Worm (Caenorhabditis elegans): ENCODE data around the gene nhr-25.

nhr-25 gene

ce11 chrX:12979747-12980146, 28.5 kb upstream of the nhr-25 start (continued):
- TF ChIP-seq lin-39 (tag; optimal IDR thresholded peaks at IDR 0.05) (no peak), lim-7 (GFP tag; IDR thresholded peaks at IDR 0.05) (no peak), tag-97 (GFP tag; IDR thresholded peaks at IDR 0.05) (no peak), T20F7.1 (GFP tag; optimal IDR thresholded peaks at IDR 0.05) (no peak), hlh-11 (tag; optimal IDR thresholded peaks at IDR 0.05) (peak; percentile 18)

DNA sequence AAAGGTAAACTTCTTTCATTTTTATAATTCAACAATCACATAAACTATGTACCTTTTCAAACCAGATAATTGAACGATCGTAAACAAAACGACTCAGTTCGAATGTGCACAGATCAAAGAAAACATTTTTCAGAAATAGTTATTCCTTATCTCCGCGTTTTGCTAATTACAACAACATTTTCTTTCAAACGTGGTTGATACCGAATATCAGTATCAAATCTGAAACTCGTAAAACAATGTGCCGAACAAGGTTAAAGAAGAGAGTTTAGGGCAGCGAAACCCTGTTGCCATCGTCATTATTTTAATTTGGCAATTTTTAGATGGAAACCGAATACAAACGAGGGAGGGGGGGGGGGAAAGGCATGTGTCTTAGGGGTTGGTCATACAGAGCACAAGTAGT, 26.9 kb upstream of the nhr-25 start, which contains the start of gene scav-4:
scav-4 (plus strand) TSS at position 383 of the 400 bp plus-strand sequence.
- no peak for TF ChIP-seq Y5F2A.4 (GFP tag; optimal IDR thresholded peaks at IDR 0.05)
- TF ChIP-seq arid-1 (GFP tag; conservative IDR thresholded peaks at IDR 0.05), result no peak
- no peak for TF ChIP-seq mdt-29 (GFP tag; IDR thresholded peaks at IDR 0.05)
- TF ChIP-seq daf-12 (tag; optimal IDR thresholded peaks at IDR 0.05), result no peak
- no peak for TF ChIP-seq lin-29 (GFP tag; IDR thresholded peaks at IDR 0.05)
- TF ChIP-seq attf-4 (tag; optimal IDR thresholded peaks at IDR 0.05), result no peak
- TF ChIP-seq hlh-11 (tag; optimal IDR thresholded peaks at IDR 0.05), result peak; percentile 49
- TF ChIP-seq ces-1 (GFP tag; optimal IDR thresholded peaks at IDR 0.05), result no peak
- TF ChIP-seq aly-2 (tag; optimal IDR thresholded peaks at IDR 0.05), result no peak
- TF ChIP-seq T20F7.1 (GFP tag; optimal IDR thresholded peaks at IDR 0.05), result no peak
- no peak for TF ChIP-seq nhr-42 (GFP tag; IDR thresholded peaks at IDR 0.05)
- peak; percentile 53; the same call in 1 of the 2 replicates for TF ChIP-seq php-3 (GFP tag; IDR thresholded peaks at IDR 0.05)
- TF ChIP-seq ztf-7 (tag; optimal IDR thresholded peaks at IDR 0.05), result no peak
- no peak for TF ChIP-seq nhr-41 (GFP tag; IDR thresholded peaks at IDR 0.05)
- no peak for TF ChIP-seq vab-7 (GFP tag; IDR thresholded peaks at IDR 0.05)
- TF ChIP-seq dmd-6 (GFP tag; IDR thresholded peaks at IDR 0.05), result peak; percentile 46
- TF ChIP-seq dve-1 (tag; optimal IDR thresholded peaks at IDR 0.05; ENCODE audit: insufficient read depth), result peak; percentile 6
- TF ChIP-seq lir-3 (tag; optimal IDR thresholded peaks at IDR 0.05), result no peak
- TF ChIP-seq fos-1 (tag; optimal IDR thresholded peaks at IDR 0.05), result no peak
- TF ChIP-seq hlh-30 (tag; optimal IDR thresholded peaks at IDR 0.05; ENCODE audit: insufficient read depth), result no peak
- TF ChIP-seq nhr-102 (tag; optimal IDR thresholded peaks at IDR 0.05), result no peak
- no peak for TF ChIP-seq ceh-62 (tag; optimal IDR thresholded peaks at IDR 0.05)
- TF ChIP-seq lsy-2 (tag; optimal IDR thresholded peaks at IDR 0.05), result no peak
- no peak for TF ChIP-seq R02D3.7 (tag; optimal IDR thresholded peaks at IDR 0.05)
- no peak for TF ChIP-seq ztf-11 (tag; optimal IDR thresholded peaks at IDR 0.05)
- no peak for TF ChIP-seq F49E8.2 (tag; optimal IDR thresholded peaks at IDR 0.05; ENCODE audit: borderline replicate concordance)
- no peak for TF ChIP-seq snpc-1.2 (GFP tag; IDR thresholded peaks at IDR 0.05)
- no peak for TF ChIP-seq zag-1 (tag; optimal IDR thresholded peaks at IDR 0.05)
- no peak for TF ChIP-seq F44E2.7 (GFP tag; IDR thresholded peaks at IDR 0.05)
- TF ChIP-seq skn-1 (tag; optimal IDR thresholded peaks at IDR 0.05), result no peak
- peak; percentile 34 for TF ChIP-seq mxl-3 (GFP tag; optimal IDR thresholded peaks at IDR 0.05)
- no peak for TF ChIP-seq tag-97 (GFP tag; IDR thresholded peaks at IDR 0.05)
- TF ChIP-seq dmd-8 (GFP tag; IDR thresholded peaks at IDR 0.05), result no peak
- peak; percentile 31 for TF ChIP-seq pqm-1 (tag; optimal IDR thresholded peaks at IDR 0.05)
- TF ChIP-seq set-16 (GFP tag; IDR thresholded peaks at IDR 0.05), result no peak
- TF ChIP-seq nhr-25 (tag; optimal IDR thresholded peaks at IDR 0.05; ENCODE audit: borderline replicate concordance, insufficient read depth), result no peak
- TF ChIP-seq nhr-28 (tag; optimal IDR thresholded peaks at IDR 0.05), result peak; percentile 56
- no peak for TF ChIP-seq ceh-32 (tag; optimal IDR thresholded peaks at IDR 0.05; ENCODE audit: poor library complexity)
- TF ChIP-seq unc-62 (GFP tag; optimal IDR thresholded peaks at IDR 0.05 in 1 of 2), result no peak
- no peak for TF ChIP-seq unc-62 (tag; optimal IDR thresholded peaks at IDR 0.05)
- TF ChIP-seq cey-2 (tag; optimal IDR thresholded peaks at IDR 0.05; ENCODE audit: borderline replicate concordance, insufficient read depth), result no peak
- no peak for TF ChIP-seq nhr-237 (tag; optimal IDR thresholded peaks at IDR 0.05)
- no peak for TF ChIP-seq ceh-28 (tag; optimal IDR thresholded peaks at IDR 0.05)
- TF ChIP-seq unc-39 (tag; optimal IDR thresholded peaks at IDR 0.05), result no peak
- TF ChIP-seq spr-3 (GFP tag; optimal IDR thresholded peaks at IDR 0.05), result no peak
- no peak for TF ChIP-seq F26F4.8 (GFP tag; conservative IDR thresholded peaks at IDR 0.05)
- no peak for TF ChIP-seq ZK337.2 (GFP tag; IDR thresholded peaks at IDR 0.05)
